Worm (Caenorhabditis elegans): ENCODE data around the gene ugt-49.

ugt-49 gene

DNA sequence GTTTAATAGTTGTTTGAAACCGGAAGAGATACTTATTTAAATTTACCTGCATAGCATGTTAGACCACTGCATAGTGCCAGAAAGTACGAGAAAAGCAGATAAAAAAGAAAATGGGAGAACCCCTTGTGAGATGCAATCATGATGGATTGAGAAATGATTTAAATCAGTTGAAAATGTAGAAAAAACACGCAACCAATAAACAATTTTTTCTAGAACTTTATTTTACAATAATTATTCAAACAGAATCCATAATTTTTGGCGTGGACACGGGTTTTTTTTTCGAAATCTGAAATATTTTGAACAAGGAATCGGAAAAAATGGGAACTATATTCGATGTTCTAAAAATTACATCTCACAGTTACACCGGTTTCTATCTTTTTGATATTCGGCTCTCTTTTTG is 7.2 kb downstream of the ugt-49 start, which contains the start of gene AC3.12:
TSS of gene AC3.12 (minus strand) at position 101 of the 400 bp plus-strand sequence.
- TF ChIP-seq D2030.7 (GFP tag; IDR thresholded peaks at IDR 0.05) (no peak), aptf-2 (GFP tag; conservative IDR thresholded peaks at IDR 0.05) (no peak), F23B12.7 (tag; optimal IDR thresholded peaks at IDR 0.05; ENCODE audit: insufficient read depth) (no peak), ztf-25 (GFP tag; IDR thresholded peaks at IDR 0.05) (no peak), zim-3 (tag; optimal IDR thresholded peaks at IDR 0.05) (no peak), Y79H2A.3 (GFP tag; conservative IDR thresholded peaks at IDR 0.05) (no peak), mcd-1 (GFP tag; IDR thresholded peaks at IDR 0.05) (no peak), B0019.2 (GFP tag; conservative IDR thresholded peaks at IDR 0.05) (no peak), T07F8.4 (tag; optimal IDR thresholded peaks at IDR 0.05) (no peak), B0035.1 (tag; optimal IDR thresholded peaks at IDR 0.05) (no peak), ZK185.1 (tag; optimal IDR thresholded peaks at IDR 0.05; ENCODE audit: poor library complexity, severe bottlenecking) (no peak), madf-3 (GFP tag; IDR thresholded peaks at IDR 0.05) (no peak), B0261.1 (tag; optimal IDR thresholded peaks at IDR 0.05) (no peak), mxl-1 (tag; optimal IDR thresholded peaks at IDR 0.05) (no peak), nhr-80 (tag; optimal IDR thresholded peaks at IDR 0.05) (no peak), zfh-2 (GFP tag; conservative IDR thresholded peaks at IDR 0.05) (no peak)

DNA sequence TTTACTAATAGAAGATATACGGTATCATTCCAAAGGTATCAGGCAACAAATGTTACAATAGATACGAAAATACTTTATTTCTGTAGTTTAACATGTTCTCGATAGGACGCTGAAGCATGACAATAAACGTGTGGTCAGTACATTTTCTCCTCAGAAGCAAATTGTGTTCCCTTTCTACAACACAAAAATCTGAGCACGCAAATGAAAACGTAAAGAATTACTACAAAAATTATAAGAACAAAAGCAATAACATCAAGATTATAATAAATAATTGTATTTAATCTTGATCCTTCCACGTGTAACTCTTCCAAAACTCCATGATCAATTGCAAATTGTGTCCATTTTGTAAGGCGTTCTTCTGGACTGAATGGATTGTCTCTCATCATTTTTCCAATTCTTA is 7.6 kb downstream of the ugt-49 start:
- TF ChIP-seq tbx-9 (tag; optimal IDR thresholded peaks at IDR 0.05; ENCODE audit: borderline replicate concordance), result no peak
- no peak for TF ChIP-seq nfyb-1 (GFP tag; IDR thresholded peaks at IDR 0.05)
- TF ChIP-seq mxl-1 (tag; optimal IDR thresholded peaks at IDR 0.05), result no peak
- TF ChIP-seq F37B4.10 (GFP tag; IDR thresholded peaks at IDR 0.05), result no peak
- TF ChIP-seq ceh-79 (tag; optimal IDR thresholded peaks at IDR 0.05), result no peak
- TF ChIP-seq let-607 (tag; optimal IDR thresholded peaks at IDR 0.05), result no peak
- no peak for TF ChIP-seq snpc-3.4 (tag; optimal IDR thresholded peaks at IDR 0.05)
- no peak for TF ChIP-seq rec-8 (tag; optimal IDR thresholded peaks at IDR 0.05)
- no peak for TF ChIP-seq F22D6.2 (tag; optimal IDR thresholded peaks at IDR 0.05)
- no peak for TF ChIP-seq lsl-1 (GFP tag; optimal IDR thresholded peaks at IDR 0.05)
- TF ChIP-seq ztf-28 (GFP tag; IDR thresholded peaks at IDR 0.05), result no peak
- no peak for TF ChIP-seq F33H1.4 (GFP tag; IDR thresholded peaks at IDR 0.05)
- TF ChIP-seq madf-6 (GFP tag; IDR thresholded peaks at IDR 0.05), result no peak
- no peak for TF ChIP-seq die-1 (tag; optimal IDR thresholded peaks at IDR 0.05)
- TF ChIP-seq sptf-2 (GFP tag; optimal IDR thresholded peaks at IDR 0.05), result no peak

DNA sequence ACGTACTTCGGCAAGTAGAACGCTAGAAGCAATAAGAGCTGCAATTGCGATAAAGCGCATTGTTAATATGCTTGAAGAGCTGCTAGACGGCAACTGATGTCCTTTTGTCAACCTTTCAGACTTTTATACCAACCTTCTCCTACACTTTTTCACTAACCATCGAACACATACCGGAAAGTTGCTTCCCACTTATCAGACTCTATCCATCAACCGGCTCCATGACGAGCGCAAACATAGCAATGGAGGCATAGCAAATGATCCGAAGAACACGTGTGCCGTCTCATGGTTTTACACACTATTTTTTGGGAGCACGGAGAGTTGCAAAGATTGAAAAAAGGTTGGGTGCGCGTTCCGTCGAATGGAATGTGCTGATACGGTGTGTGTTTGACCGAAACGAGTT is 9.6 kb downstream of the ugt-49 start, which contains the start of gene abu-1:
TSS of gene abu-1 (minus strand) at position 101 of the 400 bp plus-strand sequence.
- TF ChIP-seq akir-1 (GFP tag; optimal IDR thresholded peaks at IDR 0.05) (no peak), dpl-1 (GFP tag; optimal IDR thresholded peaks at IDR 0.05) (no peak), K12H6.12 (tag; optimal IDR thresholded peaks at IDR 0.05) (no peak), cebp-1 (GFP tag; IDR thresholded peaks at IDR 0.05) (no peak), cebp-1 (tag; optimal IDR thresholded peaks at IDR 0.05) (no peak), die-1 (tag; optimal IDR thresholded peaks at IDR 0.05) (no peak), aptf-3 (GFP tag; IDR thresholded peaks at IDR 0.05) (no peak), tbp1 (GFP tag; optimal IDR thresholded peaks at IDR 0.05) (no peak), egrh-3 (GFP tag; IDR thresholded peaks at IDR 0.05) (no peak), ztf-22 (GFP tag; optimal IDR thresholded peaks at IDR 0.05) (no peak), let-607 (tag; optimal IDR thresholded peaks at IDR 0.05) (no peak), lin-35 (GFP tag; optimal IDR thresholded peaks at IDR 0.05) (no peak), F33H1.4 (GFP tag; IDR thresholded peaks at IDR 0.05) (no peak), ztf-3 (GFP tag; optimal IDR thresholded peaks at IDR 0.05) (no peak)

All from whole organism, young adult.